Worm (Caenorhabditis elegans) whole organism, early embryonic: ENCODE measurements around the gene cls-3.

Experiments
- B0310.2 ChIP-seq: sonication (generic microtip); optimal IDR thresholded peaks from 2 replicates; lab custom pipeline; 2016; ENCODE audit warnings: mild to moderate bottlenecking, missing genetic modification characterization, missing compliant biosample characterization
- F13C5.2 ChIP-seq: sonication (generic microtip); optimal IDR thresholded peaks from 2 replicates; lab custom pipeline; 2017; ENCODE audit warnings: mild to moderate bottlenecking, missing genetic modification characterization, inconsistent platforms, missing compliant biosample characterization
- aly-1 ChIP-seq: sonication (generic microtip); optimal IDR thresholded peaks from 2 replicates; lab custom pipeline; 2016; ENCODE audit warnings: missing genetic modification characterization, missing compliant biosample characterization
- ama-1 ChIP-seq: fragments of 150-350 bp; optimal IDR thresholded peaks from 2 replicates; lab custom pipeline; 2014
- ceh-13 ChIP-seq: fragments of 200-800 bp; sonication (Bioruptor generic); optimal IDR thresholded peaks from 2 replicates; lab custom pipeline; 2018; ENCODE audit warnings: mild to moderate bottlenecking, missing genetic modification characterization, missing compliant biosample characterization
- ceh-36 ChIP-seq: sonication (generic microtip); optimal IDR thresholded peaks from 2 replicates; lab custom pipeline; 2016; ENCODE audit warnings: missing genetic modification characterization, inconsistent platforms, missing compliant biosample characterization
- ets-7 ChIP-seq: sonication (generic microtip); optimal IDR thresholded peaks from 2 replicates; lab custom pipeline; 2016; ENCODE audit warnings: missing genotype, missing genetic modification characterization, missing compliant biosample characterization
- flt-1 ChIP-seq: fragments of 200-800 bp; sonication (Bioruptor generic); IDR thresholded peaks from 2 replicates; pipeline ENCODE4 v1.3.6; 2022; ENCODE audit warnings: missing genetic modification characterization, missing compliant biosample characterization
- hmbx-1 ChIP-seq: sonication (generic microtip); optimal IDR thresholded peaks from 2 replicates; lab custom pipeline; 2016; ENCODE audit warnings: mild to moderate bottlenecking, missing genetic modification characterization, missing compliant biosample characterization
- hmg-4 ChIP-seq: fragments of 200-800 bp; sonication (Bioruptor generic); optimal IDR thresholded peaks from 2 replicates; lab custom pipeline; 2018; ENCODE audit warnings: mild to moderate bottlenecking, missing genetic modification characterization, missing compliant biosample characterization
- hnd-1 ChIP-seq: sonication (generic microtip); optimal IDR thresholded peaks from 2 replicates; lab custom pipeline; 2016; ENCODE audit warnings: missing genetic modification characterization, missing compliant biosample characterization
- pes-1 ChIP-seq: fragments of 200-800 bp; sonication (Bioruptor generic); IDR thresholded peaks from 2 replicates; pipeline ENCODE4 v1.3.6; 2022; ENCODE audit warnings: missing genetic modification reagents, missing genetic modification characterization, missing compliant biosample characterization
- scrt-1 ChIP-seq: fragments of 200-800 bp; sonication (Bioruptor generic); IDR thresholded peaks from 2 replicates; pipeline ENCODE4 v1.3.6; 2022; ENCODE audit warnings: missing genetic modification characterization, missing compliant biosample characterization
- sea-1 ChIP-seq: fragments of 200-800 bp; sonication (Bioruptor generic); conservative IDR thresholded peaks from 2 replicates; pipeline ENCODE4 v1.3.6; 2022; ENCODE audit warnings: missing genetic modification characterization, missing compliant biosample characterization
- tbx-11 ChIP-seq: fragments of 200-800 bp; sonication (Bioruptor generic); IDR thresholded peaks from 2 replicates; pipeline ENCODE4 v1.3.6; 2022; ENCODE audit warnings: missing genetic modification characterization, missing compliant biosample characterization
- tbx-37 ChIP-seq: fragments of 200-800 bp; sonication (Bioruptor generic); conservative IDR thresholded peaks from 2 replicates; pipeline ENCODE4 v1.3.6; 2022; ENCODE audit warnings: missing genetic modification reagents, missing genetic modification characterization, missing compliant biosample characterization
- tra-4 ChIP-seq: sonication (generic microtip); optimal IDR thresholded peaks from 2 replicates; lab custom pipeline; 2017; ENCODE audit warnings: missing genetic modification characterization, missing compliant biosample characterization

The cls-3 gene

DNA sequence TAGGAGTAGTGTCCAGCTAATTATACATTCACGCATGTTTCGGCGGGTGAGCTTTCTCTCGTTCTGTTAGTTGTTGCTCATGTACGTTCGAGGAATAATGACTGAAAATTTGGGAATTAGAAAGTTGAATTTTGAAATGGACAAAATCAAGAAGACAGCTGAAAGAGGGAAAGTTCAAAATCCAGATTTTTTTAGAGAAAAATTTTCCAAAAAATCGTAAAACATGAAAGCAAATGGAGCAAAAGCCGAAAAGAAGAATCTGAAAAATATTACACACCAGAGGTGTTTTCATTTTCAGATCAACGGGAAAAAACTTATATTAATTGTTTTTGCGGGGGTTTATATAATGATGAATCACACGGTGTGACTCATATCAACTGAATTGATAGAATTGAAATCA is 18.2 kb downstream of the cls-3 start, which contains the start of gene ina-1:
Gene ina-1, minus strand, starts transcription at position 101 of the 400 bp plus-strand sequence.
- TF ChIP-seq tbx-37 (GFP tag; lab: Robert Waterston, UW) (no peak), tbx-11 (GFP tag; lab: Robert Waterston, UW) (no peak), pes-1 (GFP tag; lab: Robert Waterston, UW) (no peak), B0310.2 (tag; lab: Kevin White, UChicago) (no peak), hmbx-1 (tag; lab: Kevin White, UChicago) (no peak), hnd-1 (no peak), scrt-1 (no peak), ceh-36 (no peak), tra-4 (tag; lab: Kevin White, UChicago) (no peak), ceh-13 (no peak), aly-1 (tag; lab: Kevin White, UChicago) (no peak), flt-1 (GFP tag; lab: Robert Waterston, UW) (no peak), hmg-4 (GFP tag; lab: Kevin White, UChicago) (no peak), ets-7 (tag; lab: Kevin White, UChicago) (no peak), F13C5.2 (no peak), ama-1 (no peak), sea-1 (GFP tag; lab: Robert Waterston, UW) (no peak)

DNA sequence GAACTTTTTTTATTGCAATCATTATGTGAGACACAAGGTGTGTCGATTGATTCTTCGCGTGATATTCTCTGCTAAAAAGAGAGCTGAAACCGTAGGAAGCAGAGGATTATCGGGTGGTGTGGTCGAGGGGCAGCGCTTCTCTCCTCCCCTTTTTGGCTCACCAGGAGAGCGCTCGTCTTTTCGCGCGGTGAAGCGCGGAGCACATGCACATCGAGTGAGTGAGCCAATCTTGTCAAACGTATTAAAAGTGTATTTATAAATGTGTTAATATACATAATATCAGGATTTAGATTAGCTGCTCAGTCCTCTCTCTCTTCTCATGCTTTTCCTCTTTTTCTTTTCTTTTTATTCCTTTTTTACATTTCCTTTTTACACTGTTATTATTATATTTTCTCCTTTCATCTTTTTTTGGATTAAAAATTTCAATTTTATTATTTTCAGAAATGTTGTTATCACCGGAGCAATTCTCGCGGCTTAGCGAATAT is 28.2 kb downstream of the cls-3 start, which contains the start of gene dgk-3:
Gene dgk-3, plus strand, starts transcription at position 435 of the 485 bp plus-strand sequence.
- TF ChIP-seq scrt-1 = no peak
- TF ChIP-seq F13C5.2 = no peak
- TF ChIP-seq tra-4 (tag; lab: Kevin White, UChicago) = no peak
- no peak for TF ChIP-seq ceh-36
- no peak for TF ChIP-seq pes-1 (GFP tag; lab: Robert Waterston, UW)
- TF ChIP-seq tbx-11 (GFP tag; lab: Robert Waterston, UW) = no peak
- no peak for TF ChIP-seq aly-1 (tag; lab: Kevin White, UChicago)

DNA sequence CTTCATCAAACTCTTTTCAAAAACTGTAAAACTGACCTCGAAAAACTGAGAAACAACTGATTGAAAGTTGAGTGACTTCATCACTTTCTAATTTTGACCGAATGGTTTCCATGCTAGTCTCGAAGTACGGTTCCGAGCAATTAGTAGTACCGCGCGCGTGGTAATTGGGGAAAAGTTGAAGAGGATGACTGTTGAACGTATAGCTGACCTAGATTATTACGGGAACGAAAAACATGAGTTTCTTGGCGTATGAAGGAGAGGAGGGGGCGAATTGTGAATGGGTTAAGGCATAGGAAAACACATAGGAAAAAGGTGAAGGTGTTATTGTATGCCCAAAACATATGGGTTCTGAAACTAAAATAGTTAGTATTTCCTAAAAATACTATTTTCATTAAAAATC is 29.4 kb downstream of the cls-3 start, which contains the start of gene ptr-9:
Gene ptr-9, minus strand, starts transcription at position 101 of the 400 bp plus-strand sequence.
- TF ChIP-seq hnd-1 = no peak
- TF ChIP-seq tbx-11 (GFP tag; lab: Robert Waterston, UW) = no peak
- TF ChIP-seq F13C5.2 = no peak
- no peak for TF ChIP-seq B0310.2 (tag; lab: Kevin White, UChicago)
- TF ChIP-seq hmg-4 (GFP tag; lab: Kevin White, UChicago) = no peak
- no peak for TF ChIP-seq hmbx-1 (tag; lab: Kevin White, UChicago)
- TF ChIP-seq sea-1 (GFP tag; lab: Robert Waterston, UW) = no peak
- TF ChIP-seq flt-1 (GFP tag; lab: Robert Waterston, UW) = no peak
- TF ChIP-seq pes-1 (GFP tag; lab: Robert Waterston, UW) = no peak
- TF ChIP-seq ceh-36 = no peak

DNA sequence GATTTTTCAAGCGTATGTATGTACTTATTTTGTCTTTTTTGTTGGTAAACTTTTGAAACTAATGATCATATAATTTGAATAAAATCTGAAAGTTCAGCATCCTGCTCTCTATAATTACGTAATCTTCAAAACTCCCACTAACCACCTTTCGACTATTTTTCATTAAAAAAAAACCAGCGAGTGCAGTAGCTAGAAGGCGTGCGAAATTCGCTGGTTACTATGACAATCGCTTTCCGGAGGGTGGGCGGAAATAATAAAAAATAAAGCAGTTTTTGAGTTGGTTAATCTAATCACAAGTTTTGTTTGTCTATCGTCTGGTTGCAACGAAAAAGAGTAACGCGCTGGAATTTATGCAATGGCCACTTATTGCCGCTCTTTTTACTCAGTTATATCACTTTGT is 36.1 kb downstream of the cls-3 start, which contains the start of gene irld-34:
Gene irld-34, plus strand, starts transcription at position 301 of the 400 bp plus-strand sequence.
- TF ChIP-seq tra-4 (tag; lab: Kevin White, UChicago) = no peak
- TF ChIP-seq ceh-36 = no peak
- no peak for TF ChIP-seq scrt-1
- no peak for TF ChIP-seq aly-1 (tag; lab: Kevin White, UChicago)
- no peak for TF ChIP-seq hmbx-1 (tag; lab: Kevin White, UChicago)
- TF ChIP-seq tbx-11 (GFP tag; lab: Robert Waterston, UW) = no peak
- no peak for TF ChIP-seq hmg-4 (GFP tag; lab: Kevin White, UChicago)
- no peak for TF ChIP-seq ets-7 (tag; lab: Kevin White, UChicago)
- no peak for TF ChIP-seq sea-1 (GFP tag; lab: Robert Waterston, UW)
- TF ChIP-seq hnd-1 = no peak

DNA sequence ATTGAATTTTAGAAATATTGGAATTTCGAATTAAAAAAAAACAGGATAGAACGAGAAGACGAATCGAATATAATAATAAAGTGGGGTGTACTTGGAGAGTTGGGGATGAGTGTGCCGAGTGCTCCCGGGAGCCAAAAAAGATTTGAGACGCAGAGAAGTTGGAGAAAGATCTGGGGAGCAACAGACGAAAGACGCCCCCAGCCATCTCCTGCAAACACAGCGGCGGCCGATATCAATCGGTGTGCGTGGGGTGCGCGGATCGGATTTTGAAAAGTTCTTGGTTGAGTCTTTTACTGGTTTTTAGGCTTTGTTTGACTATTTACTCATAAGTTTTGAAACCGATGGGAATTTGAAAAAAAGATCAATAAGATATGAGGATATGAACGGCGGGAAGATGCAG is 37.1 kb downstream of the cls-3 start, which contains the start of gene nhl-1:
Gene nhl-1, minus strand, starts transcription at position 101 of the 400 bp plus-strand sequence.
- TF ChIP-seq ama-1 = no peak
- TF ChIP-seq F13C5.2 = no peak
- no peak for TF ChIP-seq aly-1 (tag; lab: Kevin White, UChicago)
- no peak for TF ChIP-seq tbx-11 (GFP tag; lab: Robert Waterston, UW)
- no peak for TF ChIP-seq hnd-1
- TF ChIP-seq hmg-4 (GFP tag; lab: Kevin White, UChicago) = no peak

DNA sequence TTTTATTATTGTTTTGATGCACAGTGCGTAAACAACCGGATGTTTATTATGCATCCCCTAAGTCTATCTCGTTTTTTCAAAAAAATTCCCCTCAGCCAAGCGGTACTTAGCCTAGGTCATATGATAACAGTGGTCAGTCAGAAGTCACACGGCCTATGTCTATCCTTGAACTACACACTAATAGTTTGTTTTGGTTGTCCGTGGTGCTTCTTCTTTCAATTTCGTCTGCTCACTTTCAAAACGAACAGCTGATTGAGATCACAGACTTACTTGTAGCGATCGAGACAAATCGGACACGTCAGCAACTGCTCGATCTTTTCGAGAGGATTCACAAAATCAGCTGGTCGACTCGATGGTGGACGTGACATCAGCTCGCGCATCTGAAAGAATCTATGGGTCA is 38.0 kb downstream of the cls-3 start:
- no peak for TF ChIP-seq ceh-13
- no peak for TF ChIP-seq F13C5.2
- TF ChIP-seq scrt-1 = no peak
- no peak for TF ChIP-seq ets-7 (tag; lab: Kevin White, UChicago)
- no peak for TF ChIP-seq B0310.2 (tag; lab: Kevin White, UChicago)
- no peak for TF ChIP-seq hmg-4 (GFP tag; lab: Kevin White, UChicago)
- TF ChIP-seq tbx-37 (GFP tag; lab: Robert Waterston, UW) = no peak
- TF ChIP-seq hmbx-1 (tag; lab: Kevin White, UChicago) = no peak
- TF ChIP-seq sea-1 (GFP tag; lab: Robert Waterston, UW) = no peak
- no peak for TF ChIP-seq tbx-11 (GFP tag; lab: Robert Waterston, UW)
- TF ChIP-seq pes-1 (GFP tag; lab: Robert Waterston, UW) = no peak

DNA sequence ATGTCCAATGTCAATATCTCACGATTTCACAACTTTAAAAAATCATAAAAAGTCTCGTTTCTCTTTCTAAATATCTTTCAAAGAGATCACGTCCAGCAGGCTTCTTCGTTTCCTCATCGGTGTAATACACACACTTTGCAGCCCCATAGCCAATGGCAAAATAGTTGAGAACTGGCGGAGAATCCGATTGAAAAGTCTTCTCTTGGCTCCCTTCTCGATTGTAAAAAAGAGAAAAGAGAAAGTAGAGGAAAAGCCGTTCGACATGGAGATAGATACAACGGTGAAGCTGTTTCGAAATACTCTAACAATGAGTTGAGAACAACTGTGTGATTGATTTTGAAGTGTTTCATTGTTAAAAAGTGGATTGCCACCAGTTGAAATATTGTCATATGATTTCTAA is 39.1 kb downstream of the cls-3 start:
- TF ChIP-seq tbx-37 (GFP tag; lab: Robert Waterston, UW) (no peak), hmg-4 (GFP tag; lab: Kevin White, UChicago) (no peak), ceh-36 (no peak), flt-1 (GFP tag; lab: Robert Waterston, UW) (no peak), F13C5.2 (no peak)

DNA sequence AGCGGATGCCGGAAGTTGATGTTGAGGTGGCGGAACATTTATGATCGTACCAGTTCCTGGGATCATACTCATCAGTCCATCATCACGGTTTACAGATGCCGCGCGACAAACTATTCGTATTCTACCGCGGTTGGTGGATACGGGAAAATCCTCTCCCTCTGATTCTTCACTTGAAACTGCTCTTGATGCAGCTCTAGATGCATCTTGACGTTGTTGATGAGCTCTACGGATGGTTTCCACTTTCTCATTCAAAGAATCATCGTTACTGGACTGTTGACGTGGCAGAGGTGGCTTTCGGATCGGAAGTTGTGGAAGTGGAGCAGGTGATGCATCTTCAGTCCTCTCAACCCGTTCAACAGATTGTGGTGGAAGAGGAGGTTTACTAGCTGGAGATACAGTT is 41.8 kb downstream of the cls-3 start:
- TF ChIP-seq ceh-36 (no peak), pes-1 (GFP tag; lab: Robert Waterston, UW) (no peak), ama-1 (no peak), scrt-1 (no peak), B0310.2 (tag; lab: Kevin White, UChicago) (no peak), ets-7 (tag; lab: Kevin White, UChicago) (no peak), aly-1 (tag; lab: Kevin White, UChicago) (no peak), hmg-4 (GFP tag; lab: Kevin White, UChicago) (no peak), tbx-11 (GFP tag; lab: Robert Waterston, UW) (no peak), sea-1 (GFP tag; lab: Robert Waterston, UW) (no peak), F13C5.2 (no peak), flt-1 (GFP tag; lab: Robert Waterston, UW) (no peak), tra-4 (tag; lab: Kevin White, UChicago) (no peak), hmbx-1 (tag; lab: Kevin White, UChicago) (no peak), tbx-37 (GFP tag; lab: Robert Waterston, UW) (no peak), ceh-13 (no peak), hnd-1 (no peak)
